Worm (Caenorhabditis elegans): ENCODE results near the gene pnp-1.

DNA sequence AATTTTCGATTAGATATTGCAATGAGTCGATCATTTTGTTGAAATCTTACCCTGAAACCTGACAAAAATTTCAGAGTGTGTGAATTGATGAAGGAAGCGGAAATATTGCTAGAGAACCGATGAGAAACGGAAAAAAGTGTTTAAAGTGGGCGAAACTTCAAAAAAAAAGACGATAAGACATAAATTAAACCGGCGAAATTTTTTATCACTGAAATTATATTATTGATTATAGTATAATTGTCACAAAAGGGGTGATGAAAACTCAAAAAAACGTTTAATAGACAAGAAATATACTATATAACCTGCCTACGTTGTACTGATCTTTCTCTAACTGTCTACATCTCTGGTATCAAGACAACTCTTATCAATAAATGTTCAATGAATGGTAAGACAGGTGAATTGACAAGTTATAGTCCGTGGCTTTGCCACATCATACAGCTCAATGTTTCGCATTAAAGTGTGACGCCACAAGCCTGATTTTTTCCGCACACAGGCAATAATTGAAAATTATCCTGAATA lies 39.1 kb upstream of the pnp-1 start, which contains the start of gene pxmp-4:
- TF ChIP-seq Y55F3AM.14 (GFP tag; optimal IDR thresholded peaks at IDR 0.05), result no peak
- no peak for TF ChIP-seq nhr-237 (tag; optimal IDR thresholded peaks at IDR 0.05)
- TF ChIP-seq nhr-6 (tag; optimal IDR thresholded peaks at IDR 0.05), result no peak
- no peak for TF ChIP-seq ceh-82 (tag; optimal IDR thresholded peaks at IDR 0.05)
- TF ChIP-seq dmd-4 (tag; optimal IDR thresholded peaks at IDR 0.05), result no peak
- TF ChIP-seq egl-27 (tag; optimal IDR thresholded peaks at IDR 0.05), result no peak

All from whole organism, L2 larva.